Worm (Caenorhabditis elegans) whole organism, young adult: ENCODE measurements around the gene ilys-6.

Experiments
- C06A6.2 ChIP-seq: fragments of 200-800 bp; sonication (Bioruptor generic); conservative IDR thresholded peaks from 2 replicates; pipeline ENCODE4 v1.3.6; 2022; ENCODE audit warnings: missing genetic modification characterization, missing compliant biosample characterization
- ZK185.1 ChIP-seq: sonication (generic microtip); optimal IDR thresholded peaks from 2 replicates; lab custom pipeline; 2016; ENCODE audit warnings: mild to moderate bottlenecking, missing genetic modification characterization, missing compliant biosample characterization; ENCODE audit not compliant: poor library complexity, severe bottlenecking
- let-607 ChIP-seq, 2 experiments: fragments of 200-800 bp in 1 of 2; sonication (Bioruptor generic) in 1 of 2; sonication (generic microtip) in 1 of 2; optimal IDR thresholded peaks; 2 replicates each; lab custom pipeline; 2016 to 2018; ENCODE audit warnings: mild to moderate bottlenecking in 2 of 2, missing compliant biosample characterization in 2 of 2, missing genetic modification characterization in 2 of 2, moderate library complexity in 2 of 2, missing genotype in 1 of 2

DNA sequence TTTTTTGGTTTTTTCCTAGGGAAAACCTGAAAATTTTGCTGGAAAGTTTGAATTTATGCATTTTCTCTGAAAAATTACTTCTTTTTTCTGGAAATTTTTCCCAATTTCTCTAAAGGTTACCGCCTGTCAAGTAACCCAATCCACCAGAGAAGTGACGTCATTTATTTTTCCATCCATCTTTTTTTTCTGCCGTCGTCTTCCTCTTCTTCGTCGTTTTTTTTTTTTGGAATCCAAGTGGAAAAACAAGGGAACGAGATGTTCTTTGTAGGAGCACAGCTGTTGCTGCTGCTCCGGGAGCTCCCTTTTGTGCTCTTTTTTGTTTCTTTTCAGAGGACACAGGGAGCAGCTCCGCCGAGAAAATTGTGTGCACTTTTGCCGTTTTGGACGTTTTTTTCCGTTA is 30.9 kb upstream of the ilys-6 start:
- no peak for TF ChIP-seq let-607 (tag; optimal IDR thresholded peaks at IDR 0.05; lab: Kevin White, UChicago)
- TF ChIP-seq C06A6.2 (GFP tag; lab: Robert Waterston, UW) = no peak
- TF ChIP-seq ZK185.1 = no peak
